Worm (Caenorhabditis elegans) whole organism, early embryonic: Measurements from ENCODE around the gene srh-40.

ENCODE experiments used
- flt-1 ChIP-seq: fragments of 200-800 bp; sonication (Bioruptor generic); IDR thresholded peaks from 2 replicates; pipeline ENCODE4 v1.3.6; 2022; ENCODE audit warnings: missing genetic modification characterization, missing compliant biosample characterization
- tbx-37 ChIP-seq: fragments of 200-800 bp; sonication (Bioruptor generic); conservative IDR thresholded peaks from 2 replicates; pipeline ENCODE4 v1.3.6; 2022; ENCODE audit warnings: missing genetic modification reagents, missing genetic modification characterization, missing compliant biosample characterization

ce11 chrIII:6647568-6647967 is 36.9 kb downstream of the srh-40 start:
- no peak for TF ChIP-seq flt-1 (GFP tag; lab: Robert Waterston, UW)
- TF ChIP-seq tbx-37 (GFP tag; lab: Robert Waterston, UW), result no peak
